Fruit fly (Drosophila melanogaster) whole organism, prepupa: ENCODE measurements around the gene CG17768.

ENCODE experiments used
- CG10631 ChIP-seq: fragments of 200-800 bp; sonication (Bioruptor generic); optimal IDR thresholded peaks from 2 replicates; lab custom pipeline; 2016; ENCODE audit warnings: missing biosample characterization, missing genetic modification characterization
- CG10669 ChIP-seq: fragments of 200-800 bp; sonication (Bioruptor generic); optimal IDR thresholded peaks from 3 replicates; lab custom pipeline; 2018; ENCODE audit warnings: missing biosample characterization, mild to moderate bottlenecking, missing genetic modification characterization, moderate library complexity
- CG11294 ChIP-seq: fragments of 200-800 bp; sonication (Bioruptor generic); IDR thresholded peaks from 2 replicates; pipeline ENCODE4 v1.3.6; 2022; ENCODE audit warnings: missing biosample characterization, missing genetic modification characterization
- CG11762 ChIP-seq: fragments of 200-800 bp; sonication (Bioruptor generic); optimal IDR thresholded peaks from 3 replicates; lab custom pipeline; 2016; ENCODE audit warnings: missing biosample characterization, missing genetic modification characterization; ENCODE audit not compliant: insufficient read depth
- CG11902 ChIP-seq: fragments of 200-800 bp; sonication (Bioruptor generic); optimal IDR thresholded peaks from 3 replicates; lab custom pipeline; 2016; ENCODE audit warnings: missing biosample characterization, missing genetic modification characterization
- CG31627 ChIP-seq: fragments of 200-800 bp; sonication (Bioruptor generic); optimal IDR thresholded peaks from 3 replicates; lab custom pipeline; 2016; ENCODE audit warnings: missing biosample characterization, missing genetic modification characterization
- CG3919 ChIP-seq: fragments of 200-800 bp; sonication (Bioruptor generic); optimal IDR thresholded peaks from 3 replicates; lab custom pipeline; 2016; ENCODE audit warnings: missing biosample characterization, missing genetic modification characterization
- CG4318 ChIP-seq: fragments of 200-800 bp; sonication (Bioruptor generic); optimal IDR thresholded peaks from 3 replicates; lab custom pipeline; 2017; ENCODE audit warnings: missing biosample characterization, mild to moderate bottlenecking, missing genetic modification characterization
- CG6808 ChIP-seq: fragments of 200-800 bp; sonication (Bioruptor generic); optimal IDR thresholded peaks from 3 replicates; lab custom pipeline; 2017; ENCODE audit warnings: missing biosample characterization, missing genetic modification characterization, mild to moderate bottlenecking, moderate library complexity, missing genetic modification reagents
- CG6854 ChIP-seq: fragments of 200-800 bp; sonication (Bioruptor generic); optimal IDR thresholded peaks from 2 replicates; lab custom pipeline; 2017; ENCODE audit warnings: missing biosample characterization, mild to moderate bottlenecking, missing genetic modification characterization
- CG7368 ChIP-seq: fragments of 200-800 bp; sonication (Bioruptor generic); optimal IDR thresholded peaks from 3 replicates; lab custom pipeline; 2016; ENCODE audit warnings: missing biosample characterization, missing genetic modification characterization
- CG8119 ChIP-seq: fragments of 200-800 bp; sonication (Bioruptor generic); IDR thresholded peaks from 3 replicates; pipeline ENCODE4 v1.3.6; 2022; ENCODE audit warnings: missing biosample characterization, missing genetic modification characterization
- CG8319 ChIP-seq: fragments of 200-800 bp; sonication (Bioruptor generic); optimal IDR thresholded peaks from 3 replicates; lab custom pipeline; 2016; ENCODE audit warnings: missing biosample characterization, missing genetic modification characterization
- CG8632 ChIP-seq: fragments of 200-800 bp; sonication (Bioruptor generic); optimal IDR thresholded peaks from 3 replicates; lab custom pipeline; 2016; ENCODE audit warnings: missing biosample characterization, missing genetic modification characterization
- Eip75B ChIP-seq: fragments of 200-800 bp; sonication (Bioruptor generic); optimal IDR thresholded peaks from 3 replicates; lab custom pipeline; 2016; ENCODE audit warnings: missing biosample characterization, missing genetic modification characterization
- Ets21C ChIP-seq: fragments of 200-800 bp; sonication (Bioruptor generic); optimal IDR thresholded peaks from 3 replicates; lab custom pipeline; 2016; ENCODE audit warnings: missing biosample characterization, missing genetic modification characterization
- Ets96B ChIP-seq: fragments of 200-800 bp; optimal IDR thresholded peaks from 2 replicates; lab custom pipeline; 2019; ENCODE audit warnings: missing biosample characterization, mild to moderate bottlenecking, missing genetic modification characterization, moderate library complexity
- Gug ChIP-seq: fragments of 200-800 bp; sonication (Bioruptor generic); IDR thresholded peaks from 2 replicates; pipeline ENCODE4 v1.3.6; 2022; ENCODE audit warnings: missing biosample characterization, missing genetic modification characterization
- Hr38 ChIP-seq: sonication (Bioruptor generic); optimal IDR thresholded peaks from 2 replicates; lab custom pipeline; 2016; ENCODE audit warnings: missing biosample characterization, missing genetic modification characterization
- Hr39 ChIP-seq: fragments of 200-800 bp; sonication (Bioruptor generic); optimal IDR thresholded peaks from 2 replicates; lab custom pipeline; 2016; ENCODE audit warnings: missing biosample characterization, missing genetic modification characterization
- Hr4 ChIP-seq: fragments of 200-800 bp; sonication (Bioruptor generic); optimal IDR thresholded peaks from 3 replicates; lab custom pipeline; 2016; ENCODE audit warnings: missing biosample characterization, missing genetic modification characterization
- OdsH ChIP-seq: fragments of 200-800 bp; sonication (Bioruptor generic); optimal IDR thresholded peaks from 3 replicates; lab custom pipeline; 2016; ENCODE audit warnings: missing biosample characterization, missing genetic modification characterization
- Smox ChIP-seq: fragments of 200-800 bp; sonication (Bioruptor generic); optimal IDR thresholded peaks from 3 replicates; lab custom pipeline; 2016; ENCODE audit warnings: missing biosample characterization, missing genetic modification characterization
- Sox102F ChIP-seq: fragments of 200-800 bp; sonication (Bioruptor generic); optimal IDR thresholded peaks from 2 replicates; lab custom pipeline; 2016; ENCODE audit warnings: missing biosample characterization, mild to moderate bottlenecking, missing genetic modification characterization
- Sox14 ChIP-seq: fragments of 200-800 bp; sonication (Bioruptor generic); optimal IDR thresholded peaks from 3 replicates; lab custom pipeline; 2016; ENCODE audit warnings: missing biosample characterization, missing genetic modification characterization
- Sox15 ChIP-seq: fragments of 200-800 bp; sonication (Bioruptor generic); optimal IDR thresholded peaks from 3 replicates; lab custom pipeline; 2016; ENCODE audit warnings: missing biosample characterization, missing genetic modification characterization
- achi ChIP-seq: fragments of 200-800 bp; sonication (Bioruptor generic); optimal IDR thresholded peaks from 3 replicates; lab custom pipeline; 2016; ENCODE audit warnings: missing biosample characterization, missing genetic modification characterization
- acj6 ChIP-seq: fragments of 200-800 bp; sonication (Bioruptor generic); optimal IDR thresholded peaks from 3 replicates; lab custom pipeline; 2016; ENCODE audit warnings: missing biosample characterization, missing genetic modification characterization
- cyc ChIP-seq: fragments of 200-800 bp; sonication (Bioruptor generic); optimal IDR thresholded peaks from 3 replicates; lab custom pipeline; 2016; ENCODE audit warnings: missing biosample characterization, missing genetic modification characterization
- dac ChIP-seq: fragments of 200-800 bp; sonication (Bioruptor generic); optimal IDR thresholded peaks from 2 replicates; lab custom pipeline; 2017; ENCODE audit warnings: missing biosample characterization, mild to moderate bottlenecking, missing genetic modification characterization
- dsx ChIP-seq: fragments of 200-800 bp; optimal IDR thresholded peaks from 3 replicates; lab custom pipeline; 2019; ENCODE audit warnings: missing biosample characterization, mild to moderate bottlenecking, missing genetic modification characterization, moderate library complexity; ENCODE audit not compliant: poor library complexity, severe bottlenecking
- eg ChIP-seq: fragments of 200-800 bp; sonication (Bioruptor generic); IDR thresholded peaks from 3 replicates; pipeline ENCODE4 v1.3.6; 2022; ENCODE audit warnings: missing biosample characterization, missing genetic modification characterization
- esn ChIP-seq: fragments of 200-800 bp; sonication (Bioruptor generic); optimal IDR thresholded peaks from 2 replicates; lab custom pipeline; 2016; ENCODE audit warnings: missing biosample characterization, mild to moderate bottlenecking, missing genetic modification characterization, moderate library complexity
- fd59A ChIP-seq: fragments of 200-800 bp; sonication (Bioruptor generic); optimal IDR thresholded peaks from 2 replicates; lab custom pipeline; 2017; ENCODE audit warnings: missing biosample characterization, mild to moderate bottlenecking, missing genetic modification characterization, missing genetic modification reagents
- fd85E ChIP-seq: fragments of 200-800 bp; sonication (Bioruptor generic); optimal IDR thresholded peaks from 3 replicates; lab custom pipeline; 2016; ENCODE audit warnings: missing biosample characterization, missing genetic modification characterization
- lz ChIP-seq: fragments of 200-800 bp; sonication (Bioruptor generic); optimal IDR thresholded peaks from 3 replicates; lab custom pipeline; 2016; ENCODE audit warnings: missing biosample characterization, missing genetic modification characterization
- net ChIP-seq: fragments of 200-800 bp; sonication (Bioruptor generic); optimal IDR thresholded peaks from 3 replicates; lab custom pipeline; 2016; ENCODE audit warnings: missing biosample characterization, missing genetic modification characterization
- salr ChIP-seq, 2 experiments: fragments of 200-800 bp; sonication (Bioruptor generic); optimal IDR thresholded peaks; 3 replicates each; lab custom pipeline; 2016 to 2018; ENCODE audit warnings: missing biosample characterization in 2 of 2, missing genetic modification characterization in 2 of 2, mild to moderate bottlenecking in 1 of 2
- ss ChIP-seq, 2 experiments: fragments of 200-800 bp; sonication (Bioruptor generic); optimal IDR thresholded peaks; 2 replicates in 1 of 2; 3 replicates in 1 of 2; lab custom pipeline; 2017 to 2018; ENCODE audit warnings: mild to moderate bottlenecking in 2 of 2, missing biosample characterization in 2 of 2, missing genetic modification characterization in 2 of 2, moderate library complexity in 1 of 2
- svp ChIP-seq: fragments of 200-800 bp; sonication (Bioruptor generic); peaks from one replicate; lab custom pipeline; 2016; ENCODE audit warnings: missing biosample characterization, missing genetic modification characterization
- topi ChIP-seq: fragments of 200-800 bp; sonication (Bioruptor generic); optimal IDR thresholded peaks from 3 replicates; lab custom pipeline; 2016; ENCODE audit warnings: missing biosample characterization, missing genetic modification characterization
- vri ChIP-seq: fragments of 200-800 bp; sonication (Bioruptor generic); optimal IDR thresholded peaks from 3 replicates; lab custom pipeline; 2016; ENCODE audit warnings: missing biosample characterization, mild to moderate bottlenecking, missing genetic modification characterization

CG17768 gene

dm6 chr2L:10387869-10388726 is 16.9 kb downstream of the CG17768 start, which contains the start of gene da (continued):
- TF ChIP-seq Hr38 (GFP tag; lab: Kevin White, UChicago), result no peak
- peak; percentile 4 for TF ChIP-seq Sox102F
- TF ChIP-seq CG11902, result peak; percentile 11
- TF ChIP-seq Eip75B (GFP tag; lab: Kevin White, UChicago), result peak; percentile 67
- TF ChIP-seq acj6, result peak; percentile 38
- no peak for TF ChIP-seq svp (GFP tag; lab: Kevin White, UChicago)
- no peak for TF ChIP-seq CG11762 (GFP tag; lab: Kevin White, UChicago)
- TF ChIP-seq Ets21C, result peak; percentile 12
- peak; percentile 58 for TF ChIP-seq CG31627 (GFP tag; lab: Kevin White, UChicago)
- no peak; the same call in 1 of the 3 replicates for TF ChIP-seq eg (GFP tag; lab: Robert Waterston, UW)

dm6 chr2L:10386824-10387223 is 18.2 kb downstream of the CG17768 start:
- no peak for TF ChIP-seq Smox (GFP tag; lab: Kevin White, UChicago)
- no peak for TF ChIP-seq vri
- no peak for TF ChIP-seq CG10669 (GFP tag; lab: Kevin White, UChicago)
- no peak for TF ChIP-seq OdsH (GFP tag; lab: Kevin White, UChicago)
- TF ChIP-seq topi (GFP tag; lab: Kevin White, UChicago), result no peak
- TF ChIP-seq fd59A (GFP tag; lab: Kevin White, UChicago), result no peak
- TF ChIP-seq dsx, result no peak
- TF ChIP-seq CG6854 (GFP tag; lab: Kevin White, UChicago), result no peak
- no peak for TF ChIP-seq cyc (GFP tag; lab: Kevin White, UChicago)
- TF ChIP-seq fd85E (GFP tag; lab: Kevin White, UChicago), result no peak
- no peak for TF ChIP-seq CG11902
- no peak for TF ChIP-seq Hr38 (GFP tag; lab: Kevin White, UChicago)
- TF ChIP-seq Sox15 (GFP tag; lab: Kevin White, UChicago), result no peak
- no peak for TF ChIP-seq CG8119
- no peak for TF ChIP-seq Hr4 (GFP tag; lab: Kevin White, UChicago)
- no peak for TF ChIP-seq Eip75B (GFP tag; lab: Kevin White, UChicago)
- no peak for TF ChIP-seq CG3919 (GFP tag; lab: Kevin White, UChicago)
- TF ChIP-seq lz, result no peak
- TF ChIP-seq Gug (GFP tag; lab: Robert Waterston, UW), result no peak
- no peak for TF ChIP-seq salr (GFP tag; optimal IDR thresholded peaks at IDR 0.05; lab: Kevin White, UChicago)

- TF ChIP-seq salr (GFP tag; optimal IDR thresholded peaks at IDR 0.05; lab: Kevin White, UChicago) (peak in 1 of 2 experiments; percentile 69), Ets96B (tag; lab: Kevin White, UChicago) (peak; percentile 68), Eip75B (GFP tag; lab: Kevin White, UChicago) (peak; percentile 69), CG6808 (no peak), CG4318 (GFP tag; lab: Kevin White, UChicago) (peak; percentile 57), CG11902 (peak; percentile 56), Ets21C (peak; percentile 59), net (GFP tag; lab: Kevin White, UChicago) (no peak), eg (GFP tag; lab: Robert Waterston, UW) (no peak; the same call in 1 of the 3 replicates), Hr39 (GFP tag; lab: Kevin White, UChicago) (peak; percentile 71), Gug (GFP tag; lab: Robert Waterston, UW) (no peak), CG10631 (GFP tag; lab: Kevin White, UChicago) (peak; percentile 72), lz (peak; percentile 61), CG8632 (GFP tag; lab: Kevin White, UChicago) (peak; percentile 51), acj6 (peak; percentile 68), CG10669 (GFP tag; lab: Kevin White, UChicago) (peak; percentile 67), CG7368 (GFP tag; lab: Kevin White, UChicago) (peak; percentile 22), dac (peak; percentile 28), CG8319 (GFP tag; lab: Kevin White, UChicago) (no peak), ss (GFP tag; optimal IDR thresholded peaks at IDR 0.05; lab: Kevin White, UChicago) (peak in 1 of 2 experiments; percentile 68), OdsH (GFP tag; lab: Kevin White, UChicago) (peak; percentile 78), CG8119 (peak; percentile 79; the same call in 2 of the 3 replicates), Sox14 (peak; percentile 74), topi (GFP tag; lab: Kevin White, UChicago) (peak; percentile 74), esn (peak; percentile 77), dsx (peak; percentile 57), CG11294 (GFP tag; lab: Robert Waterston, UW) (no peak; the same call in 1 of the 2 replicates), Hr4 (GFP tag; lab: Kevin White, UChicago) (peak; percentile 73), fd59A (GFP tag; lab: Kevin White, UChicago) (no peak), CG31627 (GFP tag; lab: Kevin White, UChicago) (peak; percentile 74), Smox (GFP tag; lab: Kevin White, UChicago) (peak; percentile 74), achi (GFP tag; lab: Kevin White, UChicago) (peak; percentile 63)
These were observed 18.7 kb downstream of the CG17768 start, which contains the start of the genes Cdk1 and mRpS7 for dm6 chr2L:10386208-10386805. Cdk1 (minus strand) TSS chr2L:10386262. mRpS7 (plus strand) TSS chr2L:10386662.
